Worm (Caenorhabditis elegans) whole organism, L4 larva: ENCODE results near the gene ZK666.11.
A peak's percentile ranks its signal among the peaks of the same experiment; 100 is the strongest.

Experiments
- F37D6.2 ChIP-seq: sonication (generic microtip); optimal IDR thresholded peaks from 2 replicates; lab custom pipeline; 2016; ENCODE audit warnings: mild to moderate bottlenecking, missing genetic modification characterization, missing compliant biosample characterization
- F44E2.7 ChIP-seq: fragments of 200-800 bp; sonication (Bioruptor generic); IDR thresholded peaks from 2 replicates; pipeline ENCODE4 v2.1.2; 2022; ENCODE audit warnings: missing genetic modification characterization, missing compliant biosample characterization
- F49E8.2 ChIP-seq: sonication (generic microtip); optimal IDR thresholded peaks from 2 replicates; lab custom pipeline; 2016; ENCODE audit warnings: missing compliant biosample characterization, mild to moderate bottlenecking, missing genetic modification characterization, borderline replicate concordance
- T20F7.1 ChIP-seq: fragments of 200-800 bp; sonication (Bioruptor generic); optimal IDR thresholded peaks from 2 replicates; lab custom pipeline; 2018; ENCODE audit warnings: mild to moderate bottlenecking, missing genetic modification characterization, missing compliant biosample characterization
- Y105C5A.15 ChIP-seq: fragments of 200-800 bp; sonication (Bioruptor generic); IDR thresholded peaks from 2 replicates; pipeline ENCODE4 v1.3.6; 2022; ENCODE audit warnings: missing genetic modification characterization, missing compliant biosample characterization
- Y48G9A.11 ChIP-seq: fragments of 200-800 bp; sonication (Bioruptor generic); IDR thresholded peaks from 2 replicates; pipeline ENCODE4 v1.3.6; 2022; ENCODE audit warnings: missing genetic modification reagents, missing genetic modification characterization, missing compliant biosample characterization
- Y5F2A.4 ChIP-seq: fragments of 200-800 bp; sonication (Bioruptor generic); optimal IDR thresholded peaks from 2 replicates; lab custom pipeline; 2018; ENCODE audit warnings: mild to moderate bottlenecking, missing genetic modification characterization, missing compliant biosample characterization
- Y75B8A.6 ChIP-seq: fragments of 200-800 bp; sonication (Bioruptor generic); IDR thresholded peaks from 2 replicates; pipeline ENCODE4 v1.3.6; 2022; ENCODE audit warnings: missing genetic modification reagents, missing genetic modification characterization, missing compliant biosample characterization
- ZK337.2 ChIP-seq: fragments of 200-800 bp; sonication (Bioruptor generic); IDR thresholded peaks from 2 replicates; pipeline ENCODE4 v1.3.6; 2022; ENCODE audit warnings: missing genetic modification reagents, missing genetic modification characterization, missing compliant biosample characterization
- aha-1 ChIP-seq: fragments of 150-350 bp; peaks from one replicate; lab custom pipeline; 2014; ENCODE audit warnings: missing biosample characterization, missing genetic modification characterization
- arid-1 ChIP-seq: fragments of 200-800 bp; sonication (Bioruptor generic); conservative IDR thresholded peaks from 2 replicates; pipeline ENCODE4 v1.3.6; 2022; ENCODE audit warnings: missing genetic modification reagents, missing genetic modification characterization, missing compliant biosample characterization
- ceh-20 ChIP-seq: fragments of 200-800 bp; sonication (Bioruptor generic); IDR thresholded peaks from 2 replicates; pipeline ENCODE4 v1.3.6; 2022; ENCODE audit warnings: missing genetic modification reagents, missing genetic modification characterization, missing compliant biosample characterization
- ceh-28 ChIP-seq: fragments of 150-350 bp; optimal IDR thresholded peaks from 2 replicates; lab custom pipeline; 2014; ENCODE audit warnings: missing biosample characterization, missing genetic modification reagents, missing genetic modification characterization
- ceh-32 ChIP-seq: sonication (generic microtip); optimal IDR thresholded peaks from 2 replicates; lab custom pipeline; 2016; ENCODE audit warnings: mild to moderate bottlenecking, missing genetic modification characterization, missing compliant biosample characterization; ENCODE audit not compliant: poor library complexity
- dmd-6 ChIP-seq: fragments of 200-800 bp; sonication (Bioruptor generic); IDR thresholded peaks from 2 replicates; pipeline ENCODE4 v1.3.6; 2022; ENCODE audit warnings: missing genetic modification reagents, missing genetic modification characterization, missing compliant biosample characterization
- dpl-1 ChIP-seq: fragments of 150-350 bp; optimal IDR thresholded peaks from 2 replicates; lab custom pipeline; 2014; ENCODE audit warnings: missing biosample characterization, missing genetic modification reagents, missing genetic modification characterization
- duxl-1 ChIP-seq: sonication (generic microtip); optimal IDR thresholded peaks from 2 replicates; lab custom pipeline; 2016; ENCODE audit warnings: mild to moderate bottlenecking, missing genetic modification characterization, moderate library complexity, missing compliant biosample characterization; ENCODE audit not compliant: poor library complexity
- egl-27 ChIP-seq: sonication (generic microtip); optimal IDR thresholded peaks from 3 replicates; lab custom pipeline; 2017; ENCODE audit warnings: missing biosample characterization, missing genetic modification reagents, missing genetic modification characterization
- egl-43 ChIP-seq: fragments of 200-800 bp; sonication (Bioruptor generic); IDR thresholded peaks from 2 replicates; pipeline ENCODE4 v1.3.6; 2022; ENCODE audit warnings: missing genetic modification reagents, missing genetic modification characterization, missing compliant biosample characterization
- fkh-10 ChIP-seq: fragments of 150-350 bp; optimal IDR thresholded peaks from 2 replicates; lab custom pipeline; 2014; ENCODE audit warnings: missing biosample characterization, missing genetic modification reagents, missing genetic modification characterization
- hlh-11 ChIP-seq: fragments of 200-800 bp; sonication (Bioruptor generic); optimal IDR thresholded peaks from 2 replicates; lab custom pipeline; 2018; ENCODE audit warnings: mild to moderate bottlenecking, missing genetic modification characterization, missing compliant biosample characterization
- hlh-30 ChIP-seq: sonication (generic microtip); optimal IDR thresholded peaks from 2 replicates; lab custom pipeline; 2017; ENCODE audit warnings: antibody characterized with exemption, mild to moderate bottlenecking, missing genetic modification characterization, missing compliant biosample characterization; ENCODE audit not compliant: insufficient read depth
- jun-1 ChIP-seq: fragments of 150-350 bp; optimal IDR thresholded peaks from 2 replicates; lab custom pipeline; 2014; ENCODE audit warnings: missing biosample characterization, missing genetic modification reagents, missing genetic modification characterization
- lim-7 ChIP-seq: fragments of 200-800 bp; sonication (Bioruptor generic); IDR thresholded peaks from 2 replicates; pipeline ENCODE4 v1.3.6; 2022; ENCODE audit warnings: missing genetic modification characterization, missing compliant biosample characterization
- lin-15B ChIP-seq: fragments of 150-350 bp; sonication (generic microtip); optimal IDR thresholded peaks from 3 replicates; lab custom pipeline; 2014; ENCODE audit warnings: missing biosample characterization, missing genetic modification characterization
- lin-29 ChIP-seq: fragments of 200-800 bp; sonication (Bioruptor generic); IDR thresholded peaks from 2 replicates; pipeline ENCODE4 v1.3.6; 2022; ENCODE audit warnings: missing genetic modification reagents, missing genetic modification characterization, missing compliant biosample characterization
- lin-38 ChIP-seq: fragments of 200-800 bp; sonication (Bioruptor generic); IDR thresholded peaks from 2 replicates; pipeline ENCODE4 v1.3.6; 2022; ENCODE audit warnings: missing genetic modification reagents, missing genetic modification characterization, missing compliant biosample characterization
- mdl-1 ChIP-seq, 2 experiments: fragments of 150-350 bp in 1 of 2; sonication (generic microtip) in 1 of 2; optimal IDR thresholded peaks; 2 replicates each; lab custom pipeline; 2014 to 2017; ENCODE audit warnings: missing biosample characterization in 2 of 2, missing genetic modification characterization in 2 of 2
- mep-1 ChIP-seq: fragments of 150-350 bp; sonication (generic microtip); optimal IDR thresholded peaks from 3 replicates; lab custom pipeline; 2014; ENCODE audit warnings: missing biosample characterization, missing genetic modification characterization
- mes-2 ChIP-seq: sonication (generic microtip); optimal IDR thresholded peaks from 2 replicates; lab custom pipeline; 2016; ENCODE audit warnings: missing genotype, mild to moderate bottlenecking, missing genetic modification characterization, missing compliant biosample characterization; ENCODE audit not compliant: poor library complexity, severe bottlenecking
- mxl-3 ChIP-seq: fragments of 200-800 bp; sonication (Bioruptor generic); optimal IDR thresholded peaks from 2 replicates; lab custom pipeline; 2018; ENCODE audit warnings: mild to moderate bottlenecking, missing genetic modification characterization, missing compliant biosample characterization
- nhr-11 ChIP-seq: fragments of 150-350 bp; optimal IDR thresholded peaks from 2 replicates; lab custom pipeline; 2014; ENCODE audit warnings: missing biosample characterization, missing genetic modification characterization
- nhr-28 ChIP-seq: fragments of 150-350 bp; optimal IDR thresholded peaks from 2 replicates; lab custom pipeline; 2014; ENCODE audit warnings: missing biosample characterization, missing genetic modification characterization
- nhr-48 ChIP-seq: sonication (generic microtip); optimal IDR thresholded peaks from 2 replicates; lab custom pipeline; 2016; ENCODE audit warnings: mild to moderate bottlenecking, missing genetic modification characterization, missing compliant biosample characterization
- nhr-6 ChIP-seq: fragments of 150-350 bp; optimal IDR thresholded peaks from 2 replicates; lab custom pipeline; 2014; ENCODE audit warnings: missing biosample characterization, missing genetic modification characterization
- nhr-77 ChIP-seq: fragments of 150-350 bp; optimal IDR thresholded peaks from 2 replicates; lab custom pipeline; 2014; ENCODE audit warnings: missing biosample characterization, missing genetic modification characterization
- pha-4 ChIP-seq, 2 experiments: fragments of 150-350 bp in 1 of 2; fragments of 200-800 bp in 1 of 2; sonication (Bioruptor generic) in 1 of 2; IDR thresholded peaks in 1 of 2; optimal IDR thresholded peaks in 1 of 2; 2 replicates each; pipeline versions ENCODE4 v1.3.6 to Lab custom; 2014 to 2022; ENCODE audit warnings: missing genetic modification characterization in 2 of 2, missing genetic modification reagents in 2 of 2, missing biosample characterization in 1 of 2, missing compliant biosample characterization in 1 of 2
- php-3 ChIP-seq: fragments of 200-800 bp; sonication (Bioruptor generic); IDR thresholded peaks from 2 replicates; pipeline ENCODE4 v1.3.6; 2022; ENCODE audit warnings: missing genetic modification reagents, missing genetic modification characterization, missing compliant biosample characterization
- pqm-1 ChIP-seq: sonication (generic microtip); optimal IDR thresholded peaks from 2 replicates; lab custom pipeline; 2017; ENCODE audit warnings: missing biosample characterization, missing genetic modification characterization
- set-16 ChIP-seq: fragments of 200-800 bp; sonication (Bioruptor generic); IDR thresholded peaks from 2 replicates; pipeline ENCODE4 v1.3.6; 2022; ENCODE audit warnings: missing genetic modification reagents, missing genetic modification characterization, missing compliant biosample characterization
- snpc-1.2 ChIP-seq: fragments of 200-800 bp; sonication (Bioruptor generic); IDR thresholded peaks from 2 replicates; pipeline ENCODE4 v1.3.6; 2022; ENCODE audit warnings: missing genetic modification reagents, missing genetic modification characterization, missing compliant biosample characterization
- spr-3 ChIP-seq: fragments of 200-800 bp; sonication (Bioruptor generic); optimal IDR thresholded peaks from 2 replicates; lab custom pipeline; 2018; ENCODE audit warnings: mild to moderate bottlenecking, missing genetic modification characterization, missing compliant biosample characterization
- unc-130 ChIP-seq: sonication (generic microtip); optimal IDR thresholded peaks from 2 replicates; lab custom pipeline; 2016; ENCODE audit warnings: missing genetic modification reagents, missing genetic modification characterization, missing compliant biosample characterization
- unc-39 ChIP-seq: sonication (generic microtip); optimal IDR thresholded peaks from 2 replicates; lab custom pipeline; 2017; ENCODE audit warnings: missing biosample characterization, missing genetic modification characterization
- vab-7 ChIP-seq: fragments of 200-800 bp; sonication (Bioruptor generic); IDR thresholded peaks from 2 replicates; pipeline ENCODE4 v1.3.6; 2022; ENCODE audit warnings: missing genetic modification reagents, missing genetic modification characterization, missing compliant biosample characterization
- zfp-2 ChIP-seq: sonication (generic microtip); optimal IDR thresholded peaks from 2 replicates; lab custom pipeline; 2016; ENCODE audit warnings: mild to moderate bottlenecking, missing genetic modification characterization, missing compliant biosample characterization
- zfp-3 ChIP-seq: fragments of 200-800 bp; sonication (Bioruptor generic); conservative IDR thresholded peaks from 2 replicates; pipeline ENCODE4 v1.3.6; 2022; ENCODE audit warnings: missing genetic modification reagents, missing genetic modification characterization, missing compliant biosample characterization
- zip-2 ChIP-seq: fragments of 150-350 bp; optimal IDR thresholded peaks from 2 replicates; lab custom pipeline; 2014; ENCODE audit warnings: missing biosample characterization, missing genetic modification characterization

Gene ZK666.11

DNA sequence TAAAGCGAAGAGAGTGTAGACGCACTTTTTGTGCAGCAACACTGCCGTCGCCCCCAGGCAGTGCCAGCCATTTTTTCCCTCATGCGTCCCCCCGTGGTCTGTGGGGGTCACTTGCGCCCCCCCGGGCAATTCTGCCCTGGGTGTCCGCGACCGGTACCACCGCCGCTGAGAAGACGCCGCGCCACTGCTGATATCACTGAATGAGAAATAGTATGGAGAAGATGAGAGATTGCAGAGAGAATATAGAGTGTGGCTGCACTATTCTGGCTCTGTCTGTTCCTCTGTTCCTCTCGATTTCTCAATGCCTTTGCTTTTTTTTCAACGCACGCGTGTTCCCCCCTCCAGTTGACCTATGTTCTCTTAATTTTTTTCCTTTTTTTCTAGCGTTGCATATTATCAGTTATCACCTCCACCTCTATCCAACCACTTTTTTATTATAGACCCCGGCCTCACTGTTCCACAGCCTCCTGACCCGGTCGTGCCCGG lies 45.4 kb downstream of the ZK666.11 start, which contains the start of gene mab-10 (continued):
- no peak for TF ChIP-seq Y105C5A.15 (GFP tag; lab: Robert Waterston, UW)
- no peak for TF ChIP-seq lin-15B (tag; lab: Kevin White, UChicago)
- TF ChIP-seq ZK337.2 (GFP tag; lab: Robert Waterston, UW) = no peak
- TF ChIP-seq zip-2 (tag; lab: Kevin White, UChicago) = no peak
- no peak for TF ChIP-seq fkh-10
- no peak for TF ChIP-seq Y5F2A.4
- no peak for TF ChIP-seq egl-43 (GFP tag; lab: Robert Waterston, UW)
- no peak for TF ChIP-seq Y48G9A.11 (GFP tag; lab: Robert Waterston, UW)
- 0 out of 2 replicates have a peak, but pooled peaks have one; percentile 20 for TF ChIP-seq vab-7 (GFP tag; lab: Robert Waterston, UW)
- TF ChIP-seq jun-1 (tag; lab: Kevin White, UChicago) = no peak
- no peak for TF ChIP-seq arid-1 (GFP tag; lab: Robert Waterston, UW)
- TF ChIP-seq hlh-30 (tag; lab: Kevin White, UChicago) = peak; percentile 85
- TF ChIP-seq dmd-6 (GFP tag; lab: Robert Waterston, UW) = peak; percentile 44
- TF ChIP-seq T20F7.1 (GFP tag; lab: Kevin White, UChicago) = no peak
- TF ChIP-seq lim-7 (GFP tag; lab: Robert Waterston, UW) = 0 out of 2 replicates have a peak, but pooled peaks have one; percentile 7
- TF ChIP-seq nhr-6 = peak; percentile 46
- peak; percentile 98 for TF ChIP-seq set-16 (GFP tag; lab: Robert Waterston, UW)
- TF ChIP-seq unc-39 = no peak
- peak; percentile 20 for TF ChIP-seq duxl-1 (tag; lab: Kevin White, UChicago)
- TF ChIP-seq zfp-3 (GFP tag; lab: Robert Waterston, UW) = no peak
- TF ChIP-seq unc-130 = no peak
- peak; percentile 55 for TF ChIP-seq mes-2
- TF ChIP-seq pqm-1 (tag; lab: Kevin White, UChicago) = peak; percentile 15
- peak; percentile 40 for TF ChIP-seq ceh-32 (tag; lab: Kevin White, UChicago)
- TF ChIP-seq spr-3 (GFP tag; lab: Kevin White, UChicago) = no peak
- peak; percentile 83 for TF ChIP-seq mxl-3
- TF ChIP-seq nhr-77 (tag; lab: Kevin White, UChicago) = no peak
- no peak for TF ChIP-seq snpc-1.2 (GFP tag; lab: Robert Waterston, UW)
- peak; percentile 64 for TF ChIP-seq mep-1
- TF ChIP-seq nhr-11 (tag; lab: Kevin White, UChicago) = peak; percentile 37
- peak; percentile 17 for TF ChIP-seq F37D6.2 (tag; lab: Kevin White, UChicago)
- TF ChIP-seq lin-29 = no peak
- peak; percentile 71; the same call in 1 of the 2 replicates for TF ChIP-seq php-3 (GFP tag; lab: Robert Waterston, UW)
- TF ChIP-seq zfp-2 (tag; lab: Kevin White, UChicago) = no peak

ce11 chrII:10529218-10529751 lies 47.0 kb downstream of the ZK666.11 start:
- TF ChIP-seq arid-1 (GFP tag; lab: Robert Waterston, UW) (0 out of 2 replicates have a peak, but pooled peaks have one; percentile 26), mep-1 (peak; percentile 34), Y75B8A.6 (GFP tag; lab: Robert Waterston, UW) (no peak), F44E2.7 (no peak), ceh-20 (peak; percentile 32; the same call in 1 of the 2 replicates), F49E8.2 (no peak), nhr-6 (peak; percentile 33), zip-2 (tag; lab: Kevin White, UChicago) (no peak), nhr-28 (tag; lab: Kevin White, UChicago) (peak; percentile 28), egl-27 (tag; lab: Kevin White, UChicago) (no peak), hlh-11 (tag; lab: Kevin White, UChicago) (peak; percentile 78), pha-4 (GFP tag; IDR thresholded peaks at IDR 0.05; lab: Robert Waterston, UW) (no peak), pha-4 (tag; optimal IDR thresholded peaks at IDR 0.05; lab: Kevin White, UChicago) (peak; percentile 86), ceh-28 (no peak), aha-1 (tag; lab: Kevin White, UChicago) (peak; percentile 69), lin-38 (GFP tag; lab: Robert Waterston, UW) (no peak), zfp-2 (tag; lab: Kevin White, UChicago) (no peak), jun-1 (tag; lab: Kevin White, UChicago) (no peak), dpl-1 (GFP tag; lab: Kevin White, UChicago) (peak; percentile 4), hlh-30 (tag; lab: Kevin White, UChicago) (peak; percentile 4), nhr-48 (peak; percentile 74), F37D6.2 (tag; lab: Kevin White, UChicago) (no peak), mdl-1 (tag; optimal IDR thresholded peaks at IDR 0.05; lab: Kevin White, UChicago) (peak in 1 of 2 experiments; percentile 58)
